Worm (Caenorhabditis elegans): ENCODE measurements around the gene F25B5.3.

The F25B5.3 gene

ce11 chrIII:5921067-5921678, 27.5 kb upstream of the F25B5.3 start (continued):
- TF ChIP-seq mes-2 (tag; optimal IDR thresholded peaks at IDR 0.05; ENCODE audit: poor library complexity, severe bottlenecking) (no peak), T26A8.4 (GFP tag; IDR thresholded peaks at IDR 0.05) (no peak), ceh-82 (tag; optimal IDR thresholded peaks at IDR 0.05) (no peak), madf-5 (GFP tag; IDR thresholded peaks at IDR 0.05) (no peak), daf-19 (GFP tag; conservative IDR thresholded peaks at IDR 0.05) (no peak), tag-97 (GFP tag; IDR thresholded peaks at IDR 0.05) (no peak), unc-62 (GFP tag; optimal IDR thresholded peaks at IDR 0.05 in 1 of 2) (peak in 1 of 2 experiments; percentile 88), unc-62 (tag; optimal IDR thresholded peaks at IDR 0.05) (no peak), skn-1 (tag; optimal IDR thresholded peaks at IDR 0.05) (no peak), tra-1 (GFP tag; IDR thresholded peaks at IDR 0.05) (no peak), zfp-3 (GFP tag; conservative IDR thresholded peaks at IDR 0.05) (no peak), zag-1 (tag; optimal IDR thresholded peaks at IDR 0.05) (no peak), Y5F2A.4 (GFP tag; optimal IDR thresholded peaks at IDR 0.05) (no peak), lsy-2 (tag; optimal IDR thresholded peaks at IDR 0.05) (peak in 1 of 2 experiments; percentile 20), nhr-41 (GFP tag; IDR thresholded peaks at IDR 0.05) (no peak), jun-1 (tag; optimal IDR thresholded peaks at IDR 0.05) (no peak), lin-13 (GFP tag; optimal IDR thresholded peaks at IDR 0.05) (no peak)

- TF ChIP-seq unc-62 (GFP tag; optimal IDR thresholded peaks at IDR 0.05 in 1 of 2) (peak in 1 of 2 experiments; percentile 72), unc-62 (tag; optimal IDR thresholded peaks at IDR 0.05) (peak; percentile 42), nhr-42 (GFP tag; IDR thresholded peaks at IDR 0.05) (no peak), daf-12 (tag; optimal IDR thresholded peaks at IDR 0.05) (no peak), mxl-3 (GFP tag; optimal IDR thresholded peaks at IDR 0.05) (peak; percentile 50), nhr-28 (tag; optimal IDR thresholded peaks at IDR 0.05) (peak; percentile 80), Y75B8A.6 (GFP tag; IDR thresholded peaks at IDR 0.05) (no peak), Y105C5A.15 (GFP tag; IDR thresholded peaks at IDR 0.05) (no peak), lin-39 (tag; optimal IDR thresholded peaks at IDR 0.05) (no peak), lin-1 (GFP tag; IDR thresholded peaks at IDR 0.05) (no peak), ZK337.2 (GFP tag; IDR thresholded peaks at IDR 0.05) (no peak), duxl-1 (tag; optimal IDR thresholded peaks at IDR 0.05; ENCODE audit: poor library complexity) (no peak), zfp-3 (GFP tag; conservative IDR thresholded peaks at IDR 0.05) (no peak), Y48G9A.11 (GFP tag; IDR thresholded peaks at IDR 0.05) (no peak), aly-2 (tag; optimal IDR thresholded peaks at IDR 0.05) (no peak), hlh-11 (tag; optimal IDR thresholded peaks at IDR 0.05) (peak; percentile 48), snpc-4 (tag; optimal IDR thresholded peaks at IDR 0.05) (no peak), hlh-30 (tag; optimal IDR thresholded peaks at IDR 0.05; ENCODE audit: insufficient read depth) (peak; percentile 43), spr-1 (tag; optimal IDR thresholded peaks at IDR 0.05) (no peak), ama-1 (optimal IDR thresholded peaks at IDR 0.05) (no peak), T20F7.1 (GFP tag; optimal IDR thresholded peaks at IDR 0.05) (no peak), daf-16 (GFP tag; optimal IDR thresholded peaks at IDR 0.05) (no peak), daf-16 (tag; optimal IDR thresholded peaks at IDR 0.05) (no peak), lin-38 (GFP tag; IDR thresholded peaks at IDR 0.05) (no peak), set-16 (GFP tag; IDR thresholded peaks at IDR 0.05) (no peak), php-3 (GFP tag; IDR thresholded peaks at IDR 0.05) (0 out of 2 replicates have a peak, but pooled peaks have one; percentile 24), nhr-48 (tag; optimal IDR thresholded peaks at IDR 0.05) (peak; percentile 15), dve-1 (tag; optimal IDR thresholded peaks at IDR 0.05; ENCODE audit: insufficient read depth) (no peak), unc-130 (GFP tag; optimal IDR thresholded peaks at IDR 0.05) (no peak), lsy-2 (tag; optimal IDR thresholded peaks at IDR 0.05) (peak in 1 of 2 experiments; percentile 6), arid-1 (GFP tag; conservative IDR thresholded peaks at IDR 0.05) (no peak), egl-27 (tag; optimal IDR thresholded peaks at IDR 0.05) (no peak), lir-3 (tag; optimal IDR thresholded peaks at IDR 0.05) (no peak), daf-8 (GFP tag; IDR thresholded peaks at IDR 0.05) (no peak), mdl-1 (tag; optimal IDR thresholded peaks at IDR 0.05) (peak in 1 of 2 experiments; percentile 59), F10B5.3 (tag; optimal IDR thresholded peaks at IDR 0.05) (no peak), ceh-28 (tag; optimal IDR thresholded peaks at IDR 0.05) (no peak), nhr-41 (GFP tag; IDR thresholded peaks at IDR 0.05) (no peak)
Measured at ce11 chrIII:5922236-5922635, 26.4 kb upstream of the F25B5.3 start.

All from whole organism, L4 larva.